Fruit fly (Drosophila melanogaster) whole organism, embryonic: ENCODE results near the gene Vha100-2.

ENCODE experiments used
- ATbp ChIP-seq: fragments of 200-800 bp; sonication (Bioruptor generic); optimal IDR thresholded peaks from 2 replicates; lab custom pipeline; 2017; ENCODE audit warnings: missing biosample characterization, mild to moderate bottlenecking, missing genetic modification characterization, missing genetic modification reagents
- Aef1 ChIP-seq: fragments of 200-800 bp; sonication (Bioruptor generic); IDR thresholded peaks from 3 replicates; pipeline ENCODE4 v1.3.6; 2022; ENCODE audit warnings: missing biosample characterization, missing genetic modification characterization
- Blimp-1 ChIP-seq: fragments of 200-800 bp; sonication (Bioruptor generic); optimal IDR thresholded peaks from 3 replicates; lab custom pipeline; 2018; ENCODE audit warnings: missing biosample characterization, missing genetic modification characterization, mild to moderate bottlenecking, moderate library complexity, missing genetic modification reagents
- C15 ChIP-seq: fragments of 200-800 bp; sonication (Bioruptor generic); IDR thresholded peaks from 3 replicates; pipeline ENCODE4 v1.3.6; 2022; ENCODE audit warnings: missing biosample characterization, missing genetic modification characterization
- CG14014 ChIP-seq: fragments of 200-800 bp; sonication (Bioruptor generic); IDR thresholded peaks from 2 replicates; pipeline ENCODE4 v1.3.6; 2022; ENCODE audit warnings: missing biosample characterization, missing genetic modification characterization
- CG14667 ChIP-seq: fragments of 200-800 bp; sonication (Bioruptor generic); IDR thresholded peaks from 2 replicates; pipeline ENCODE4 v1.3.6; 2022; ENCODE audit warnings: missing biosample characterization, missing genetic modification characterization
- CG16815 ChIP-seq: fragments of 200-800 bp; sonication (Bioruptor generic); optimal IDR thresholded peaks from 3 replicates; lab custom pipeline; 2017; ENCODE audit warnings: missing biosample characterization, mild to moderate bottlenecking, missing genetic modification characterization
- CG17328 ChIP-seq: fragments of 200-800 bp; sonication (Bioruptor generic); IDR thresholded peaks from 2 replicates; pipeline ENCODE4 v1.3.6; 2022; ENCODE audit warnings: missing biosample characterization, missing genetic modification characterization
- CG17359 ChIP-seq: fragments of 200-800 bp; sonication (Bioruptor generic); optimal IDR thresholded peaks from 3 replicates; lab custom pipeline; 2018; ENCODE audit warnings: missing biosample characterization, mild to moderate bottlenecking, missing genetic modification characterization, moderate library complexity
- CG18011 ChIP-seq: fragments of 200-800 bp; sonication (Bioruptor generic); optimal IDR thresholded peaks from 2 replicates; lab custom pipeline; 2017; ENCODE audit warnings: missing biosample characterization, missing genetic modification characterization, mild to moderate bottlenecking, moderate library complexity, missing genotype
- CG18599 ChIP-seq: fragments of 200-800 bp; sonication (Bioruptor generic); optimal IDR thresholded peaks from 3 replicates; lab custom pipeline; 2017; ENCODE audit warnings: missing biosample characterization, missing genetic modification characterization, mild to moderate bottlenecking, moderate library complexity, missing genetic modification reagents
- CG32532 ChIP-seq: fragments of 200-800 bp; sonication (Bioruptor generic); IDR thresholded peaks from 2 replicates; pipeline ENCODE4 v1.3.6; 2022; ENCODE audit warnings: missing biosample characterization, missing genetic modification characterization
- CG32767 ChIP-seq: fragments of 200-800 bp; sonication (Bioruptor generic); IDR thresholded peaks from 2 replicates; pipeline ENCODE4 v1.3.6; 2022; ENCODE audit warnings: missing biosample characterization, missing genetic modification characterization
- CG32772 ChIP-seq: fragments of 200-800 bp; sonication (Bioruptor generic); IDR thresholded peaks from 2 replicates; pipeline ENCODE4 v1.3.6; 2022; ENCODE audit warnings: missing biosample characterization, missing genetic modification characterization
- CG3281 ChIP-seq: fragments of 200-800 bp; sonication (Bioruptor generic); optimal IDR thresholded peaks from 3 replicates; lab custom pipeline; 2017; ENCODE audit warnings: missing biosample characterization, mild to moderate bottlenecking, missing genetic modification characterization
- CG34376 ChIP-seq: fragments of 200-800 bp; sonication (Bioruptor generic); optimal IDR thresholded peaks from 2 replicates; lab custom pipeline; 2018; ENCODE audit warnings: missing biosample characterization, mild to moderate bottlenecking, missing genetic modification characterization
- CG5953 ChIP-seq: fragments of 200-800 bp; sonication (Bioruptor generic); IDR thresholded peaks from 2 replicates; pipeline ENCODE4 v1.3.6; 2022; ENCODE audit warnings: missing biosample characterization, missing genetic modification characterization
- CG6175 ChIP-seq: fragments of 200-800 bp; sonication (Bioruptor generic); IDR thresholded peaks from 3 replicates; pipeline ENCODE4 v1.3.6; 2022; ENCODE audit warnings: missing biosample characterization, missing genetic modification characterization
- CG6813 ChIP-seq: fragments of 200-800 bp; sonication (Bioruptor generic); optimal IDR thresholded peaks from 2 replicates; lab custom pipeline; 2017; ENCODE audit warnings: missing biosample characterization, missing genetic modification characterization, mild to moderate bottlenecking, moderate library complexity, missing genetic modification reagents
- CG7357 ChIP-seq: fragments of 200-800 bp; sonication (Bioruptor generic); IDR thresholded peaks from 3 replicates; pipeline ENCODE4 v1.3.6; 2022; ENCODE audit warnings: missing biosample characterization, missing genetic modification characterization
- CG9817 ChIP-seq: fragments of 200-800 bp; sonication (Bioruptor generic); optimal IDR thresholded peaks from 2 replicates; lab custom pipeline; 2018; ENCODE audit warnings: missing biosample characterization, mild to moderate bottlenecking, missing genetic modification characterization, moderate library complexity
- H15 ChIP-seq: fragments of 200-800 bp; sonication (Bioruptor generic); IDR thresholded peaks from 3 replicates; pipeline ENCODE4 v1.3.6; 2022; ENCODE audit warnings: missing biosample characterization, missing genetic modification characterization
- H2.0 ChIP-seq: fragments of 200-800 bp; sonication (Bioruptor generic); IDR thresholded peaks from 2 replicates; pipeline ENCODE4 v1.3.6; 2022; ENCODE audit warnings: missing biosample characterization, missing genetic modification characterization
- Hsf ChIP-seq: fragments of 200-800 bp; sonication (Bioruptor generic); optimal IDR thresholded peaks from 3 replicates; lab custom pipeline; 2016; ENCODE audit warnings: missing biosample characterization, missing genetic modification characterization
- Max ChIP-seq: fragments of 200-800 bp; sonication (Bioruptor generic); optimal IDR thresholded peaks from 2 replicates; lab custom pipeline; 2016; ENCODE audit warnings: missing biosample characterization, mild to moderate bottlenecking, missing genetic modification characterization
- Nf-YC ChIP-seq: fragments of 200-800 bp; optimal IDR thresholded peaks from 3 replicates; lab custom pipeline; 2019; ENCODE audit warnings: missing biosample characterization, mild to moderate bottlenecking, missing genetic modification characterization, moderate library complexity
- Oli ChIP-seq: fragments of 200-800 bp; sonication (Bioruptor generic); optimal IDR thresholded peaks from 2 replicates; lab custom pipeline; 2018; ENCODE audit warnings: missing biosample characterization, mild to moderate bottlenecking, missing genetic modification characterization, moderate library complexity
- PHDP ChIP-seq: fragments of 200-800 bp; sonication (Bioruptor generic); optimal IDR thresholded peaks from 3 replicates; lab custom pipeline; 2018; ENCODE audit warnings: missing biosample characterization, mild to moderate bottlenecking, missing genetic modification characterization, moderate library complexity
- Ptx1 ChIP-seq: fragments of 200-800 bp; sonication (Bioruptor generic); IDR thresholded peaks from 2 replicates; pipeline ENCODE4 v1.3.6; 2022; ENCODE audit warnings: missing biosample characterization, missing genetic modification characterization
- Ravus ChIP-seq: fragments of 200-800 bp; sonication (Bioruptor generic); IDR thresholded peaks from 2 replicates; pipeline ENCODE4 v1.3.6; 2022; ENCODE audit warnings: missing biosample characterization, missing genetic modification characterization
- Sox102F ChIP-seq: fragments of 200-800 bp; sonication (Bioruptor generic); optimal IDR thresholded peaks from 2 replicates; lab custom pipeline; 2018; ENCODE audit warnings: missing biosample characterization, mild to moderate bottlenecking, missing genetic modification characterization, moderate library complexity
- al ChIP-seq: fragments of 200-800 bp; sonication (Bioruptor generic); IDR thresholded peaks from 2 replicates; pipeline ENCODE4 v1.3.6; 2022; ENCODE audit warnings: missing biosample characterization, missing genetic modification characterization
- br ChIP-seq: fragments of >200 bp; optimal IDR thresholded peaks from 2 replicates; lab custom pipeline; 2017
- bsh ChIP-seq, 2 experiments: fragments of 200-800 bp; sonication (Bioruptor generic); optimal IDR thresholded peaks; 2 replicates each; lab custom pipeline; 2017 to 2018; ENCODE audit warnings: mild to moderate bottlenecking in 2 of 2, missing biosample characterization in 2 of 2, missing genetic modification characterization in 2 of 2, moderate library complexity in 1 of 2
- croc ChIP-seq: fragments of 200-800 bp; sonication (Bioruptor generic); conservative IDR thresholded peaks from 3 replicates; pipeline ENCODE4 v1.3.6; 2022; ENCODE audit warnings: missing biosample characterization, missing genetic modification characterization
- dmrt11E ChIP-seq: fragments of 200-800 bp; sonication (Bioruptor generic); optimal IDR thresholded peaks from 3 replicates; lab custom pipeline; 2018; ENCODE audit warnings: missing biosample characterization, mild to moderate bottlenecking, missing genetic modification characterization, moderate library complexity
- ftz-f1 ChIP-seq: fragments of 200-800 bp; sonication (Bioruptor generic); optimal IDR thresholded peaks from 2 replicates; lab custom pipeline; 2016; ENCODE audit warnings: missing biosample characterization, missing genetic modification characterization
- gcm ChIP-seq: fragments of 200-800 bp; sonication (Bioruptor generic); optimal IDR thresholded peaks from 2 replicates; lab custom pipeline; 2019; ENCODE audit warnings: missing biosample characterization, mild to moderate bottlenecking, missing genetic modification characterization, moderate library complexity
- hkb ChIP-seq, 2 experiments: fragments of 200-800 bp in 1 of 2; fragments of >200 bp in 1 of 2; sonication (Bioruptor generic) in 1 of 2; IDR thresholded peaks in 1 of 2; optimal IDR thresholded peaks in 1 of 2; 2 replicates each; pipeline versions ENCODE4 v1.3.6 to Lab custom; 2017 to 2022; ENCODE audit warnings: missing biosample characterization in 1 of 2, missing genetic modification characterization in 1 of 2
- ind ChIP-seq: fragments of 200-800 bp; sonication (Bioruptor generic); optimal IDR thresholded peaks from 3 replicates; lab custom pipeline; 2016; ENCODE audit warnings: missing biosample characterization, missing genetic modification characterization
- jumu ChIP-seq: fragments of 200-800 bp; sonication (Bioruptor generic); optimal IDR thresholded peaks from 3 replicates; lab custom pipeline; 2016; ENCODE audit warnings: missing biosample characterization, missing genetic modification characterization
- lmd ChIP-seq: fragments of 200-800 bp; sonication (Bioruptor generic); IDR thresholded peaks from 2 replicates; pipeline ENCODE4 v1.3.6; 2022; ENCODE audit warnings: missing biosample characterization, missing genetic modification characterization
- maf-S ChIP-seq: fragments of 200-800 bp; sonication (Bioruptor generic); optimal IDR thresholded peaks from 2 replicates; lab custom pipeline; 2016; ENCODE audit warnings: missing biosample characterization, missing genetic modification characterization
- prd ChIP-seq, 3 experiments: fragments of >200 bp in 2 of 3; fragments of 200-800 bp in 1 of 3; sonication (Bioruptor generic) in 1 of 3; optimal IDR thresholded peaks in 2 of 3; IDR thresholded peaks in 1 of 3; 2 replicates in 2 of 3; 3 replicates in 1 of 3; pipeline versions ENCODE4 v1.3.6 to Lab custom; 2017 to 2022; ENCODE audit warnings: missing biosample characterization in 1 of 3, missing genetic modification characterization in 1 of 3
- repo ChIP-seq: fragments of 200-800 bp; sonication (Bioruptor generic); optimal IDR thresholded peaks from 2 replicates; lab custom pipeline; 2016; ENCODE audit warnings: missing biosample characterization, missing genetic modification characterization
- run ChIP-seq: fragments of 200-800 bp; sonication (Bioruptor generic); optimal IDR thresholded peaks from 3 replicates; lab custom pipeline; 2018; ENCODE audit warnings: missing biosample characterization, mild to moderate bottlenecking, missing genetic modification characterization
- sob ChIP-seq: fragments of 200-800 bp; sonication (Bioruptor generic); IDR thresholded peaks from 2 replicates; pipeline ENCODE4 v1.3.6; 2022; ENCODE audit warnings: missing biosample characterization, missing genetic modification characterization
- tap ChIP-seq: fragments of 200-800 bp; optimal IDR thresholded peaks from 3 replicates; lab custom pipeline; 2019; ENCODE audit warnings: missing biosample characterization, mild to moderate bottlenecking, missing genetic modification characterization, moderate library complexity
- wdn ChIP-seq: fragments of 200-800 bp; sonication (Bioruptor generic); IDR thresholded peaks from 2 replicates; pipeline ENCODE4 v1.3.6; 2022; ENCODE audit warnings: missing biosample characterization, missing genetic modification characterization
- wor ChIP-seq: fragments of 200-800 bp; sonication (Bioruptor generic); IDR thresholded peaks from 2 replicates; pipeline ENCODE4 v1.3.6; 2022; ENCODE audit warnings: missing biosample characterization, missing genetic modification characterization

Vha100-2 gene

dm6 chr3R:18393436-18393835, 5.5 kb downstream of the Vha100-2 start (continued):
- TF ChIP-seq CG17359 (no peak), Ravus (GFP tag; lab: Robert Waterston, UW) (no peak), sob (GFP tag; lab: Robert Waterston, UW) (peak; percentile 45; the same call in 1 of the 2 replicates), Nf-YC (tag; lab: Kevin White, UChicago) (peak; percentile 13), bsh (GFP tag; optimal IDR thresholded peaks at IDR 0.05; lab: Kevin White, UChicago) (peak in 1 of 2 experiments; percentile 52), CG9817 (tag; lab: Kevin White, UChicago) (peak; percentile 39), CG32767 (0 out of 2 replicates have a peak, but pooled peaks have one; percentile 47), CG5953 (no peak), ftz-f1 (GFP tag; lab: Kevin White, UChicago) (no peak), CG32532 (GFP tag; lab: Robert Waterston, UW) (peak; percentile 73), prd (optimal IDR thresholded peaks at IDR 0.05; lab: Kevin White, UChicago) (no peak), prd (GFP tag; IDR thresholded peaks at IDR 0.05; lab: Robert Waterston, UW) (peak; percentile 65), Oli (peak; percentile 50), ind (GFP tag; lab: Kevin White, UChicago) (peak; percentile 39), Ptx1 (GFP tag; lab: Robert Waterston, UW) (peak; percentile 59), ATbp (GFP tag; lab: Kevin White, UChicago) (peak; percentile 19), Sox102F (GFP tag; lab: Kevin White, UChicago) (peak; percentile 69), dmrt11E (tag; lab: Kevin White, UChicago) (peak; percentile 39), CG18011 (GFP tag; lab: Kevin White, UChicago) (peak; percentile 7), CG6813 (GFP tag; lab: Kevin White, UChicago) (no peak), jumu (no peak), lmd (GFP tag; lab: Robert Waterston, UW) (peak; percentile 34; the same call in 1 of the 2 replicates), H2.0 (GFP tag; lab: Robert Waterston, UW) (peak; percentile 31; the same call in 1 of the 2 replicates), al (GFP tag; lab: Robert Waterston, UW) (peak; percentile 45; the same call in 1 of the 2 replicates), C15 (GFP tag; lab: Robert Waterston, UW) (no peak), CG32772 (GFP tag; lab: Robert Waterston, UW) (peak; percentile 46; the same call in 1 of the 2 replicates), H15 (GFP tag; lab: Robert Waterston, UW) (0 out of 3 replicates have a peak, but pooled peaks have one; percentile 37), Aef1 (GFP tag; lab: Robert Waterston, UW) (no peak), Blimp-1 (GFP tag; lab: Kevin White, UChicago) (no peak), tap (tag; lab: Kevin White, UChicago) (no peak), Hsf (GFP tag; lab: Kevin White, UChicago) (no peak), repo (GFP tag; lab: Kevin White, UChicago) (no peak), CG14667 (GFP tag; lab: Robert Waterston, UW) (no peak), CG16815 (peak; percentile 36), CG17328 (GFP tag; lab: Robert Waterston, UW) (peak; percentile 31; the same call in 1 of the 2 replicates), CG6175 (GFP tag; lab: Robert Waterston, UW) (0 out of 3 replicates have a peak, but pooled peaks have one; percentile 12), Max (GFP tag; lab: Kevin White, UChicago) (no peak), croc (GFP tag; lab: Robert Waterston, UW) (0 out of 3 replicates have a peak, but pooled peaks have one; percentile 24), br (lab: Kevin White, UChicago) (no peak), PHDP (peak; percentile 71), run (peak; percentile 30), gcm (GFP tag; lab: Kevin White, UChicago) (no peak), CG3281 (GFP tag; lab: Kevin White, UChicago) (peak; percentile 7), CG34376 (GFP tag; lab: Kevin White, UChicago) (no peak), wdn (no peak), hkb (optimal IDR thresholded peaks at IDR 0.05; lab: Kevin White, UChicago) (no peak), hkb (GFP tag; IDR thresholded peaks at IDR 0.05; lab: Robert Waterston, UW) (peak; percentile 67; the same call in 1 of the 2 replicates), CG18599 (GFP tag; lab: Kevin White, UChicago) (peak; percentile 36), CG7357 (no peak), wor (GFP tag; lab: Robert Waterston, UW) (no peak), CG14014 (GFP tag; lab: Robert Waterston, UW) (peak; percentile 65), maf-S (GFP tag; lab: Kevin White, UChicago) (no peak)
